Worm (Caenorhabditis elegans): ENCODE results near the gene str-12.

DNA sequence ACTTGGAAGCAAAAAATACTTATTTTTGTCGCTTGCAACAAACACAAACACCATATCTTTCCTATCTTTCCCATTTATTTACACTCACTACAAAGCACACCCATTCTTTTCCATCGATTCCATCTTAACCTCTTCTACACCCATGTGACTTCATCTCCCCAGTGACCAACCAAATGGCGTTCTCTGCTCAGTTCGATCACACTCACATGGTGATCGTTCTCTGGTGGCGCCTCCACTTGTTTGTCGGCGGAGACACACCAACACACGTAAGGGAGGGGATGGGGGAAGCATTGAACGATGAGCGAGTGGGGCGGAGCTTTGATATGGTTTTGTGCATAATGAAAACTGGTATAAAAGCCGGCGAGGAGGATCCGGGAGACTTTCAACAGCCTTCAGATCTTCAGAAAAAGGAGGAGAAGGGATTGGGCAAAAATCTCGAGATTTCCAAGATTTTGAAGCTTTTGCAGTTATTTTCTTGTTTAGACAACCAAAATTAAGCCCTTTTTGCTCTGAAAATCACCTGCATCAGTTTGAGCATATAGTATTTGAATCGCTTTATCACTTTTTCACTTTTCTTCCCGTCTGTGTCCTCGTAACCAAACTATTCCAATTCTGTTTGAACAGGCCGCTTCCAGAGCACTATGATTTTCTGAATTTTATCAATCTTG is 44.0 kb upstream of the str-12 start:
- no peak for TF ChIP-seq med-1 (GFP tag; optimal IDR thresholded peaks at IDR 0.05; ENCODE audit: insufficient read depth)
- no peak for TF ChIP-seq flt-1 (GFP tag; IDR thresholded peaks at IDR 0.05)
- no peak for TF ChIP-seq cog-1 (tag; optimal IDR thresholded peaks at IDR 0.05)
- TF ChIP-seq klf-2 (GFP tag; conservative IDR thresholded peaks at IDR 0.05), result no peak
- no peak for TF ChIP-seq ztf-29 (GFP tag; IDR thresholded peaks at IDR 0.05)
- no peak for TF ChIP-seq tab-1 (GFP tag; IDR thresholded peaks at IDR 0.05)
- no peak for TF ChIP-seq T22C8.4 (GFP tag; IDR thresholded peaks at IDR 0.05)
- TF ChIP-seq ref-1 (GFP tag; conservative IDR thresholded peaks at IDR 0.05), result no peak

Measured in whole organism, midembryonic.